Fruit fly (Drosophila melanogaster): ENCODE measurements around the gene CG31323.

CG31323 gene

DNA sequence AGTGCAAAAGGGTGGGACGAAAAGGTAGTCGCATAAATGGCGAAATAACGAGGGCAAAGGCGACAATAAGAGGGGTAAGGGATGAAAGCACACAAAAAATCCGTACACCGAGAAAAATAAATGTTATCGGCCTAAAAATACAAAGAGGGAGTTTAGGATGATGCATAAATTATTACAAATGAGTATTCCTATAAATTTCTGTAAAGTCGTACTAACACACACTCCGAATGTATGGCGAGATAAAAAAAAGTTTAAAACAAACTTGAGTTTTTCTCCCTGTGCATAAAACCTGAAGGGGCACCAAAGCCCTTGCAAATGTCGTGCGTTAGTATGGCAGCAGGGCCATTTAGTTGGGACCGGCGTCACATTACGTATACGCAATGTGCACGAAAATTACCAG, 1.4 kb downstream of the CG31323 start (continued):
- TF ChIP-seq Atf6 (GFP tag; IDR thresholded peaks at IDR 0.05) (peak; percentile 55; the same call in 1 of the 2 replicates), CG3065 (GFP tag; optimal IDR thresholded peaks at IDR 0.05) (no peak), jing (GFP tag; optimal IDR thresholded peaks at IDR 0.05) (no peak), CG18476 (GFP tag; optimal IDR thresholded peaks at IDR 0.05) (peak; percentile 27), CG1602 (GFP tag; optimal IDR thresholded peaks at IDR 0.05) (no peak), B-H1 (GFP tag; IDR thresholded peaks at IDR 0.05) (no peak; the same call in 2 of the 3 replicates), pum (GFP tag; optimal IDR thresholded peaks at IDR 0.05) (peak; percentile 7), BEAF-32 (GFP tag; optimal IDR thresholded peaks at IDR 0.05) (no peak), sug (tag; optimal IDR thresholded peaks at IDR 0.05) (peak; percentile 28), Xrp1 (GFP tag; IDR thresholded peaks at IDR 0.05) (peak; percentile 70; the same call in 1 of the 2 replicates), CG30020 (tag; optimal IDR thresholded peaks at IDR 0.05) (no peak), Camta (GFP tag; optimal IDR thresholded peaks at IDR 0.05) (peak; percentile 21), chinmo (GFP tag; IDR thresholded peaks at IDR 0.05; ENCODE audit: partially characterized antibody) (no peak), Asciz (GFP tag; optimal IDR thresholded peaks at IDR 0.05) (peak; percentile 37), ems (GFP tag; optimal IDR thresholded peaks at IDR 0.05) (peak; percentile 68), CG4854 (GFP tag; optimal IDR thresholded peaks at IDR 0.05) (peak; percentile 4), CG7556 (GFP tag; optimal IDR thresholded peaks at IDR 0.05) (peak; percentile 36), trh (GFP tag; optimal IDR thresholded peaks at IDR 0.05) (no peak), br (optimal IDR thresholded peaks at IDR 0.05) (no peak), kah (GFP tag; optimal IDR thresholded peaks at IDR 0.05) (peak; percentile 7), CHES-1-like (GFP tag; optimal IDR thresholded peaks at IDR 0.05) (no peak), Optix (GFP tag; IDR thresholded peaks at IDR 0.05) (no peak), CG8089 (GFP tag; optimal IDR thresholded peaks at IDR 0.05) (no peak), CG10147 (GFP tag; optimal IDR thresholded peaks at IDR 0.05) (peak; percentile 43), Dip2 (GFP tag; IDR thresholded peaks at IDR 0.05) (no peak), chm (GFP tag; IDR thresholded peaks at IDR 0.05) (no peak; the same call in 1 of the 2 replicates), Fer1 (GFP tag; optimal IDR thresholded peaks at IDR 0.05) (peak; percentile 87), luna (GFP tag; optimal IDR thresholded peaks at IDR 0.05) (no peak), CG10654 (GFP tag; optimal IDR thresholded peaks at IDR 0.05) (peak; percentile 1), CG6765 (GFP tag; optimal IDR thresholded peaks at IDR 0.05) (peak; percentile 68), ken (GFP tag; IDR thresholded peaks at IDR 0.05) (no peak), pita (GFP tag; optimal IDR thresholded peaks at IDR 0.05) (no peak), ind (GFP tag; optimal IDR thresholded peaks at IDR 0.05) (peak; percentile 71), nom (GFP tag; optimal IDR thresholded peaks at IDR 0.05) (no peak), CG3838 (GFP tag; optimal IDR thresholded peaks at IDR 0.05) (no peak), CG31388 (GFP tag; optimal IDR thresholded peaks at IDR 0.05) (no peak), corto (GFP tag; optimal IDR thresholded peaks at IDR 0.05) (no peak), CG5180 (GFP tag; optimal IDR thresholded peaks at IDR 0.05) (peak; percentile 35), Gsc (GFP tag; IDR thresholded peaks at IDR 0.05) (no peak), CG11504 (tag; optimal IDR thresholded peaks at IDR 0.05) (peak; percentile 81), ab (GFP tag; optimal IDR thresholded peaks at IDR 0.05) (no peak), Oli (tag; optimal IDR thresholded peaks at IDR 0.05) (peak; percentile 33), CG17612 (GFP tag; IDR thresholded peaks at IDR 0.05) (0 out of 2 replicates have a peak, but pooled peaks have one; percentile 27), H15 (GFP tag; IDR thresholded peaks at IDR 0.05) (0 out of 3 replicates have a peak, but pooled peaks have one; percentile 10), aop (GFP tag; IDR thresholded peaks at IDR 0.05) (no peak), Abd-B (GFP tag; optimal IDR thresholded peaks at IDR 0.05) (peak; percentile 53), Side (GFP tag; optimal IDR thresholded peaks at IDR 0.05) (peak; percentile 27), Nf-YC (tag; optimal IDR thresholded peaks at IDR 0.05) (no peak), D (optimal IDR thresholded peaks at IDR 0.05) (no peak), D (GFP tag; optimal IDR thresholded peaks at IDR 0.05) (peak; percentile 16), dati (GFP tag; IDR thresholded peaks at IDR 0.05) (0 out of 2 replicates have a peak, but pooled peaks have one; percentile 19), sima (GFP tag; optimal IDR thresholded peaks at IDR 0.05) (no peak)
